Worm (Caenorhabditis elegans): Measurements from ENCODE around the gene F54D5.4.

Gene F54D5.4

ce11 chrII:11569213-11569868 lies at the start of gene F54D5.4, which contains the start of gene F54D5.23:
Gene F54D5.4, plus strand, starts transcription at chrII:11569818.
Gene F54D5.23, minus strand, starts transcription at chrII:11569287.
- TF ChIP-seq jun-1 (tag; optimal IDR thresholded peaks at IDR 0.05) (no peak), pqm-1 (tag; optimal IDR thresholded peaks at IDR 0.05) (peak; percentile 33), elt-2 (tag; optimal IDR thresholded peaks at IDR 0.05) (peak; percentile 52)

- no peak for TF ChIP-seq nhr-11 (tag; optimal IDR thresholded peaks at IDR 0.05)
- TF ChIP-seq ceh-82 (tag; optimal IDR thresholded peaks at IDR 0.05): no peak
- no peak for TF ChIP-seq nhr-76 (tag; optimal IDR thresholded peaks at IDR 0.05)
- TF ChIP-seq fos-1 (tag; optimal IDR thresholded peaks at IDR 0.05): no peak
- TF ChIP-seq snpc-4 (tag; optimal IDR thresholded peaks at IDR 0.05): no peak
- TF ChIP-seq ceh-28 (tag; optimal IDR thresholded peaks at IDR 0.05): no peak
- TF ChIP-seq zag-1 (tag; optimal IDR thresholded peaks at IDR 0.05): no peak
Measured at ce11 chrII:11521300-11521699, 48.3 kb upstream of the F54D5.4 start, which contains the start of gene Y62F5A.10. Gene Y62F5A.10, plus strand, starts transcription at chrII:11521600.

ce11 chrII:11526954-11527353 lies 42.7 kb upstream of the F54D5.4 start, which contains the start of gene age-1:
Gene age-1, minus strand, starts transcription at chrII:11527054.
- TF ChIP-seq zag-1 (tag; optimal IDR thresholded peaks at IDR 0.05) (no peak), ztf-11 (tag; optimal IDR thresholded peaks at IDR 0.05) (no peak), nhr-25 (tag; optimal IDR thresholded peaks at IDR 0.05) (no peak)

ce11 chrII:11533716-11534115 lies 35.9 kb upstream of the F54D5.4 start, which contains the start of gene mdt-8:
Gene mdt-8, minus strand, starts transcription at chrII:11533816.
- TF ChIP-seq elt-1 (tag; optimal IDR thresholded peaks at IDR 0.05) (no peak), skn-1 (tag; optimal IDR thresholded peaks at IDR 0.05) (no peak), pqm-1 (tag; optimal IDR thresholded peaks at IDR 0.05) (no peak), unc-39 (tag; optimal IDR thresholded peaks at IDR 0.05) (no peak), pha-4 (tag; optimal IDR thresholded peaks at IDR 0.05) (no peak), elt-2 (tag; optimal IDR thresholded peaks at IDR 0.05) (no peak), unc-62 (GFP tag; optimal IDR thresholded peaks at IDR 0.05) (no peak), nhr-28 (tag; optimal IDR thresholded peaks at IDR 0.05) (no peak), tbx-2 (tag; optimal IDR thresholded peaks at IDR 0.05) (no peak), nhr-43 (tag; optimal IDR thresholded peaks at IDR 0.05; ENCODE audit: poor library complexity, severe bottlenecking) (no peak), nhr-76 (tag; optimal IDR thresholded peaks at IDR 0.05) (no peak), egl-27 (tag; optimal IDR thresholded peaks at IDR 0.05) (no peak), ceh-16 (tag; optimal IDR thresholded peaks at IDR 0.05) (no peak), aly-2 (tag; optimal IDR thresholded peaks at IDR 0.05) (no peak)

DNA sequence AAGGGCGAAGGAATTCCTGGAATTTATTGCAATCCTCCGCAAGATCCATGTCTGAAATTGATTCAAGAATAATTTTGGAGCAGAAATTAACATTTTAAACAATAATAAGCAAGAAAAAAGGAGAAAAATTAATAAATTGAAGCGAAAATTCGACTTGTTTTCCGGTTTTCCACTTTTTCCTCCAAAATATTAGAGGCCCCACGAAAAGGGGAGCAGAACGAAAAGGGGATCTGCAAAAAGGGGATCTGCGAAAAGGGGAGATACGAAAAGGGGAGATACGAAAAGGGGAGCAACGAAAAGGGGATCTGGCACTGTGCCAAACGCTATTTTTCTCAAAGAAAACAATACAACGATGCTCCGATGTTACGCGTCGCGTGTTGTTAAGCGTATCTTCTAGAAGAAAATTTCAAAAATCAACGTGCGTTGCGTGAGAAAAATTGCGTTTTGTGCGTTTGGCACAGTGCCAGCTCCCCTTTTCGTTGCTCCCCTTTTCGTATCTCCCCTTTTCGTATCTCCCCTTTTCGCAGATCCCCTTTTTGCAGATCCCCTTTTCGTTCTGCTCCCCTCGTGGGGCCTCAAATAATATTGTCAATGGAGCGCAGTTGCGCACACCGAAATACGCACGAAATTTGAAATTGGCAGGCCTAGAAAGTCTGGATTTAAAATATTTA lies 35.1 kb upstream of the F54D5.4 start, which contains the start of gene Y62F5A.12:
Y62F5A.12 (minus strand) TSS at position 51 of the 671 bp plus-strand sequence.
- peak; percentile 64 for TF ChIP-seq nhr-23 (tag; optimal IDR thresholded peaks at IDR 0.05)
- peak; percentile 72 for TF ChIP-seq ceh-28 (tag; optimal IDR thresholded peaks at IDR 0.05)
- TF ChIP-seq nfya-1 (tag; optimal IDR thresholded peaks at IDR 0.05; ENCODE audit: insufficient read depth): peak; percentile 54
- TF ChIP-seq fkh-10 (GFP tag; optimal IDR thresholded peaks at IDR 0.05): peak; percentile 18
- peak; percentile 18 for TF ChIP-seq hmg-11 (tag; optimal IDR thresholded peaks at IDR 0.05)
- TF ChIP-seq ztf-4 (tag; optimal IDR thresholded peaks at IDR 0.05): peak; percentile 18
- TF ChIP-seq ceh-82 (tag; optimal IDR thresholded peaks at IDR 0.05): peak; percentile 67
- TF ChIP-seq lin-39 (tag; optimal IDR thresholded peaks at IDR 0.05): peak; percentile 36
- TF ChIP-seq nhr-43 (tag; optimal IDR thresholded peaks at IDR 0.05; ENCODE audit: poor library complexity, severe bottlenecking): peak; percentile 67
- peak; percentile 67 for TF ChIP-seq pha-4 (tag; optimal IDR thresholded peaks at IDR 0.05)
- peak; percentile 57 for TF ChIP-seq R02D3.7 (tag; optimal IDR thresholded peaks at IDR 0.05)
- TF ChIP-seq snpc-4 (tag; optimal IDR thresholded peaks at IDR 0.05): peak; percentile 76
- peak; percentile 81 for TF ChIP-seq lin-15B (tag; optimal IDR thresholded peaks at IDR 0.05)
- TF ChIP-seq elt-2 (tag; optimal IDR thresholded peaks at IDR 0.05): peak; percentile 40
- peak; percentile 2 for TF ChIP-seq nhr-11 (tag; optimal IDR thresholded peaks at IDR 0.05)
- peak; percentile 77 for TF ChIP-seq jun-1 (tag; optimal IDR thresholded peaks at IDR 0.05)
- peak; percentile 81 for TF ChIP-seq lsy-12 (tag; optimal IDR thresholded peaks at IDR 0.05)
- TF ChIP-seq tbx-2 (tag; optimal IDR thresholded peaks at IDR 0.05): peak; percentile 47
- peak; percentile 46 for TF ChIP-seq nhr-25 (tag; optimal IDR thresholded peaks at IDR 0.05)
